Fruit fly (Drosophila melanogaster) whole organism, pupa: ENCODE results near the gene CG14598.

ENCODE experiments used
- CG10348 ChIP-seq: fragments of 200-800 bp; sonication (Bioruptor generic); IDR thresholded peaks from 2 replicates; pipeline ENCODE4 v1.3.6; 2022; ENCODE audit warnings: missing biosample characterization, missing genetic modification characterization
- CG12605 ChIP-seq: fragments of 200-800 bp; sonication (Bioruptor generic); IDR thresholded peaks from 2 replicates; pipeline ENCODE4 v1.3.6; 2022; ENCODE audit warnings: missing biosample characterization, missing genetic modification characterization
- CG13204 ChIP-seq: fragments of 200-800 bp; sonication (Bioruptor generic); optimal IDR thresholded peaks from 2 replicates; lab custom pipeline; 2018; ENCODE audit warnings: missing biosample characterization, mild to moderate bottlenecking, missing genetic modification characterization, moderate library complexity
- CG14655 ChIP-seq: fragments of 200-800 bp; sonication (Bioruptor generic); optimal IDR thresholded peaks from 3 replicates; lab custom pipeline; 2017; ENCODE audit warnings: mild to moderate bottlenecking, missing biosample characterization, missing genetic modification reagents, missing genetic modification characterization
- CG15710 ChIP-seq: fragments of 200-800 bp; sonication (Bioruptor generic); optimal IDR thresholded peaks from 2 replicates; lab custom pipeline; 2018; ENCODE audit warnings: missing biosample characterization, mild to moderate bottlenecking, missing genetic modification characterization, moderate library complexity
- CG17806 ChIP-seq: fragments of 200-800 bp; sonication (Bioruptor generic); optimal IDR thresholded peaks from 2 replicates; lab custom pipeline; 2018; ENCODE audit warnings: missing biosample characterization, mild to moderate bottlenecking, missing genetic modification characterization, moderate library complexity
- CG32121 ChIP-seq: fragments of 200-800 bp; sonication (Bioruptor generic); IDR thresholded peaks from 2 replicates; pipeline ENCODE4 v1.3.6; 2022; ENCODE audit warnings: missing biosample characterization, missing genetic modification characterization
- CG34367 ChIP-seq: fragments of 200-800 bp; sonication (Bioruptor generic); optimal IDR thresholded peaks from 2 replicates; lab custom pipeline; 2018; ENCODE audit warnings: missing biosample characterization, mild to moderate bottlenecking, missing genetic modification characterization
- CG4496 ChIP-seq: fragments of 200-800 bp; sonication (Bioruptor generic); IDR thresholded peaks from 3 replicates; pipeline ENCODE4 v1.3.6; 2022; ENCODE audit warnings: missing biosample characterization, missing genetic modification characterization
- CG8159 ChIP-seq: fragments of 200-800 bp; sonication (Bioruptor generic); optimal IDR thresholded peaks from 3 replicates; lab custom pipeline; 2018; ENCODE audit warnings: missing biosample characterization, mild to moderate bottlenecking, missing genetic modification characterization, moderate library complexity
- CG8301 ChIP-seq: fragments of 200-800 bp; sonication (Bioruptor generic); optimal IDR thresholded peaks from 2 replicates; lab custom pipeline; 2018; ENCODE audit warnings: missing biosample characterization, mild to moderate bottlenecking, missing genetic modification characterization
- CG9948 ChIP-seq: fragments of 200-800 bp; sonication (Bioruptor generic); optimal IDR thresholded peaks from 2 replicates; lab custom pipeline; 2018; ENCODE audit warnings: missing biosample characterization, mild to moderate bottlenecking, missing genetic modification characterization, moderate library complexity
- D1 ChIP-seq: fragments of 200-800 bp; sonication (Bioruptor generic); optimal IDR thresholded peaks from 2 replicates; lab custom pipeline; 2018; ENCODE audit warnings: missing biosample characterization, mild to moderate bottlenecking, missing genetic modification characterization, moderate library complexity
- EcR ChIP-seq: fragments of 200-800 bp; sonication (Bioruptor generic); optimal IDR thresholded peaks from 3 replicates; lab custom pipeline; 2019; ENCODE audit warnings: missing biosample characterization, missing genetic modification characterization, mild to moderate bottlenecking, moderate library complexity, missing genetic modification reagents
- Ets98B ChIP-seq: fragments of 200-800 bp; sonication (Bioruptor generic); IDR thresholded peaks from 2 replicates; pipeline ENCODE4 v1.3.6; 2022; ENCODE audit warnings: missing biosample characterization, missing genetic modification characterization
- Pif1A ChIP-seq: fragments of 200-800 bp; sonication (Bioruptor generic); optimal IDR thresholded peaks from 3 replicates; lab custom pipeline; 2016; ENCODE audit warnings: missing biosample characterization, missing genetic modification characterization
- Pif1B ChIP-seq: fragments of 200-800 bp; sonication (Bioruptor generic); optimal IDR thresholded peaks from 3 replicates; lab custom pipeline; 2016; ENCODE audit warnings: missing biosample characterization, missing genetic modification characterization
- Snoo ChIP-seq: fragments of 200-800 bp; sonication (Bioruptor generic); optimal IDR thresholded peaks from 3 replicates; lab custom pipeline; 2017; ENCODE audit warnings: missing biosample characterization, mild to moderate bottlenecking, missing genetic modification characterization, inconsistent platforms
- fd96Ca ChIP-seq: fragments of 200-800 bp; sonication (Bioruptor generic); IDR thresholded peaks from 3 replicates; pipeline ENCODE4 v1.3.6; 2022; ENCODE audit warnings: missing biosample characterization, missing genetic modification characterization
- gl ChIP-seq: fragments of 200-800 bp; sonication (Bioruptor generic); optimal IDR thresholded peaks from 2 replicates; lab custom pipeline; 2018; ENCODE audit warnings: missing biosample characterization, mild to moderate bottlenecking, missing genetic modification characterization
- rn ChIP-seq: fragments of 200-800 bp; sonication (Bioruptor generic); IDR thresholded peaks from 2 replicates; pipeline ENCODE4 v1.3.6; 2022; ENCODE audit warnings: missing biosample characterization, missing genetic modification characterization

Gene CG14598

DNA sequence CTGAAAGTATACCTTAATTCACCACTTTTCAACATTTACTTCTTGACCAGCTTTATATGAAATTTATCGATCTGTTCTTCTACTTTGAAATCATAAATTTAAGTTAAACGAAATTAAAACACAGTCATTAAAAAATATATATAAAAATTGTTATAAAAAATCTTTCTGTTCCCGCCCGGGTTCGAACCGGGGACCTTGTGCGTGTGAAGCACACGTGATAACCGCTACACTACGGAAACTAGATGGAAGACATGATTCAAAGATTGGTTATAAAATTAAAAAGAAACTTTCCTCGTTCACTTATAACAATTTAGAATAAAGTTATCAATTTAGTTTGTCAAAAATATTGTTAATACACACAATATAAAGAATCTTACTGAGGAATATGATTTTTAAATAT, 32.3 kb downstream of the CG14598 start:
- TF ChIP-seq Snoo (tag; lab: Kevin White, UChicago) = no peak
- TF ChIP-seq EcR (GFP tag; lab: Kevin White, UChicago) = no peak
- no peak for TF ChIP-seq Ets98B (GFP tag; lab: Robert Waterston, UW)
- no peak for TF ChIP-seq CG4496 (GFP tag; lab: Robert Waterston, UW)
- no peak for TF ChIP-seq CG17806 (tag; lab: Kevin White, UChicago)
- TF ChIP-seq, all 21 proteins: peak for 0

dm6 chr3R:7473767-7474254, 34.3 kb downstream of the CG14598 start, which contains the start of gene CG1142:
Gene CG1142, minus strand, starts transcription at chr3R:7473781.
- TF ChIP-seq CG14655 (GFP tag; lab: Kevin White, UChicago) = peak; percentile 97
- peak; percentile 84 for TF ChIP-seq CG13204
- TF ChIP-seq CG12605 (GFP tag; lab: Robert Waterston, UW) = peak; percentile 99
- TF ChIP-seq rn = peak; percentile 97
- TF ChIP-seq CG15710 (tag; lab: Kevin White, UChicago) = peak; percentile 99
- TF ChIP-seq Snoo (tag; lab: Kevin White, UChicago) = peak; percentile 92
- peak; percentile 92 for TF ChIP-seq CG10348
- peak; percentile 99 for TF ChIP-seq CG4496 (GFP tag; lab: Robert Waterston, UW)
- TF ChIP-seq CG17806 (tag; lab: Kevin White, UChicago) = peak; percentile 99
- peak; percentile 98 for TF ChIP-seq CG8301 (tag; lab: Kevin White, UChicago)
- TF ChIP-seq gl (tag; lab: Kevin White, UChicago) = peak; percentile 95
- peak; percentile 98 for TF ChIP-seq CG9948 (tag; lab: Kevin White, UChicago)
- TF ChIP-seq fd96Ca = peak; percentile 73; the same call in 2 of the 3 replicates
- TF ChIP-seq CG34367 (tag; lab: Kevin White, UChicago) = peak; percentile 99
- TF ChIP-seq Pif1A (GFP tag; lab: Kevin White, UChicago) = peak; percentile 86
- TF ChIP-seq Ets98B (GFP tag; lab: Robert Waterston, UW) = peak; percentile 98
- TF ChIP-seq CG32121 = peak; percentile 98
- TF ChIP-seq EcR (GFP tag; lab: Kevin White, UChicago) = peak; percentile 52
- TF ChIP-seq Pif1B (GFP tag; lab: Kevin White, UChicago) = peak; percentile 89
- TF ChIP-seq CG8159 = peak; percentile 99
- peak; percentile 95 for TF ChIP-seq D1 (tag; lab: Kevin White, UChicago)

- no peak for TF ChIP-seq rn
- peak; percentile 73 for TF ChIP-seq CG12605 (GFP tag; lab: Robert Waterston, UW)
- peak; percentile 66 for TF ChIP-seq Snoo (tag; lab: Kevin White, UChicago)
- no peak for TF ChIP-seq CG10348
- peak; percentile 80; the same call in 2 of the 3 replicates for TF ChIP-seq fd96Ca
- peak; percentile 26 for TF ChIP-seq CG34367 (tag; lab: Kevin White, UChicago)
- peak; percentile 64 for TF ChIP-seq Pif1A (GFP tag; lab: Kevin White, UChicago)
- TF ChIP-seq Pif1B (GFP tag; lab: Kevin White, UChicago) = peak; percentile 53
- TF ChIP-seq Ets98B (GFP tag; lab: Robert Waterston, UW) = peak; percentile 79
- TF ChIP-seq CG8159 = peak; percentile 44
- TF ChIP-seq gl (tag; lab: Kevin White, UChicago) = peak; percentile 71
- TF ChIP-seq CG15710 (tag; lab: Kevin White, UChicago) = peak; percentile 29
- TF ChIP-seq EcR (GFP tag; lab: Kevin White, UChicago) = peak; percentile 99
- peak; percentile 96 for TF ChIP-seq CG4496 (GFP tag; lab: Robert Waterston, UW)
- no peak for TF ChIP-seq D1 (tag; lab: Kevin White, UChicago)
- TF ChIP-seq CG9948 (tag; lab: Kevin White, UChicago) = no peak
- TF ChIP-seq CG17806 (tag; lab: Kevin White, UChicago) = peak; percentile 31
- TF ChIP-seq CG13204 = peak; percentile 100
- peak; percentile 73 for TF ChIP-seq CG14655 (GFP tag; lab: Kevin White, UChicago)
- peak; percentile 68; the same call in 1 of the 2 replicates for TF ChIP-seq CG32121
- peak; percentile 35 for TF ChIP-seq CG8301 (tag; lab: Kevin White, UChicago)
Measured at dm6 chr3R:7474616-7475120, 35.1 kb downstream of the CG14598 start.

- TF ChIP-seq CG32121 = no peak
- no peak for TF ChIP-seq Pif1B (GFP tag; lab: Kevin White, UChicago)
- no peak for TF ChIP-seq CG8301 (tag; lab: Kevin White, UChicago)
- TF ChIP-seq CG9948 (tag; lab: Kevin White, UChicago) = no peak
- TF ChIP-seq CG8159 = no peak
- no peak for TF ChIP-seq CG15710 (tag; lab: Kevin White, UChicago)
- no peak for TF ChIP-seq Ets98B (GFP tag; lab: Robert Waterston, UW)
- TF ChIP-seq CG10348 = no peak
- TF ChIP-seq CG17806 (tag; lab: Kevin White, UChicago) = no peak
- TF ChIP-seq D1 (tag; lab: Kevin White, UChicago) = no peak
- no peak for TF ChIP-seq CG13204
- no peak for TF ChIP-seq Pif1A (GFP tag; lab: Kevin White, UChicago)
Measured at dm6 chr3R:7475708-7476107, 36.1 kb downstream of the CG14598 start.

DNA sequence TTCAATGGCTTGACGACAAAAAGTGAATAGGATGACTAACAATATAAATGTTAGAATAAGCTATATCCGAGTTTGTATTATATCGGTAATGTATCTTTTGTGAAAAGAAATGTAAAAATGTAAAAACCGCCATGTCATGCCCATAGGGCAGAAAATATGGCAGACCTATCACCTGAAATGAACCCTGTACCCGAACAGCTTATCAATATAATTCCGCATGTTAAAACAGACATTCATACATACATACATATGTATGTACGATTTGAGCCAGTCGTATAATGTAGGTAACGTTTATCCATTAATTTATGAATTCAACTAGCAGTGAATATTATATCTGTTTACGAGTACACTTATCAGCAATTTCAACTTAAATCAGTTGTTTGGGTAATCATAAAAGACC, 50.3 kb downstream of the CG14598 start:
- TF ChIP-seq CG12605 (GFP tag; lab: Robert Waterston, UW) (no peak), CG8301 (tag; lab: Kevin White, UChicago) (no peak), D1 (tag; lab: Kevin White, UChicago) (no peak), CG8159 (no peak), Snoo (tag; lab: Kevin White, UChicago) (no peak), CG15710 (tag; lab: Kevin White, UChicago) (no peak), CG34367 (tag; lab: Kevin White, UChicago) (no peak), EcR (GFP tag; lab: Kevin White, UChicago) (no peak), Ets98B (GFP tag; lab: Robert Waterston, UW) (no peak), CG13204 (no peak), CG9948 (tag; lab: Kevin White, UChicago) (no peak), rn (no peak)
